Fruit fly (Drosophila melanogaster): Measurements from ENCODE around the gene CG32814.

The CG32814 gene

DNA sequence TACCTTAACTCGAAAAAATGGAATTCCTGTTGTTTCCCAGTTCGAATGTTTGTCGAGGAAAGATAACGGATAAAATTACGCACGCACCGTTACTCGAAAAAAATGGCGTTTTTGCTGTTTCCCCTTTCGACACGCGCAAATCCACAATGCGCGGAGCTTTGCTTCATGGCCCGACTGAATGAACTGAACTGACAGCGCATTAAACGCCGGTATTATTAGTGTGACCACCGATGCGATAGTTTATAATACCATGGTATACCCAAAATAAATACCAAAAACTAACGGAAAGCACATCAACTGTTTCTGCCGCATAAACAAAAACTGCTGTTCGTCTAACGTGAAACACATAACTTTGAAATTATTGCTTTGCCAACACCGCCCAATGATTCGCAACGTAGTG lies at the start of gene CG32814, which contains the start of the genes CG11638 and CG3021:
Gene CG32814 (minus strand): TSS at position 190 of the 400 bp plus-strand sequence.
Gene CG11638 (minus strand): TSS at position 193 of the 400 bp plus-strand sequence.
Gene CG3021 (plus strand): TSS at position 281 of the 400 bp plus-strand sequence.
- TF ChIP-seq unpg (GFP tag; optimal IDR thresholded peaks at IDR 0.05) (peak; percentile 14), tll (GFP tag; optimal IDR thresholded peaks at IDR 0.05) (no peak), CG12219 (GFP tag; optimal IDR thresholded peaks at IDR 0.05) (peak; percentile 9), CG8944 (GFP tag; optimal IDR thresholded peaks at IDR 0.05) (no peak), bab2 (GFP tag; optimal IDR thresholded peaks at IDR 0.05) (no peak), grn (GFP tag; optimal IDR thresholded peaks at IDR 0.05) (no peak), Elba2 (GFP tag; optimal IDR thresholded peaks at IDR 0.05) (no peak), usp (GFP tag; optimal IDR thresholded peaks at IDR 0.05) (no peak), CG4328 (GFP tag; optimal IDR thresholded peaks at IDR 0.05) (no peak), CG11247 (GFP tag; IDR thresholded peaks at IDR 0.05) (no peak), rib (GFP tag; IDR thresholded peaks at IDR 0.05) (no peak), kah (GFP tag; optimal IDR thresholded peaks at IDR 0.05) (no peak), Trl (optimal IDR thresholded peaks at IDR 0.05) (no peak), Trl (GFP tag; optimal IDR thresholded peaks at IDR 0.05) (no peak), CG31224 (GFP tag; IDR thresholded peaks at IDR 0.05) (no peak), CG5245 (GFP tag; optimal IDR thresholded peaks at IDR 0.05) (no peak), CG4820 (GFP tag; optimal IDR thresholded peaks at IDR 0.05) (no peak), her (GFP tag; optimal IDR thresholded peaks at IDR 0.05) (no peak), dmrt11E (tag; optimal IDR thresholded peaks at IDR 0.05) (no peak), CG6254 (GFP tag; optimal IDR thresholded peaks at IDR 0.05) (no peak), CG7987 (GFP tag; optimal IDR thresholded peaks at IDR 0.05) (peak; percentile 45), CG2678 (tag; optimal IDR thresholded peaks at IDR 0.05) (no peak), jumu (GFP tag; optimal IDR thresholded peaks at IDR 0.05) (no peak), Lim3 (GFP tag; IDR thresholded peaks at IDR 0.05) (no peak), CG18619 (GFP tag; optimal IDR thresholded peaks at IDR 0.05) (no peak), CG2712 (tag; optimal IDR thresholded peaks at IDR 0.05) (no peak), CG18011 (GFP tag; optimal IDR thresholded peaks at IDR 0.05) (no peak), CG6683 (GFP tag; optimal IDR thresholded peaks at IDR 0.05) (no peak), nerfin-1 (tag; optimal IDR thresholded peaks at IDR 0.05) (peak; percentile 41), fd64A (GFP tag; optimal IDR thresholded peaks at IDR 0.05) (peak; percentile 32), Eip74EF (GFP tag; optimal IDR thresholded peaks at IDR 0.05) (no peak), Hmr (GFP tag; optimal IDR thresholded peaks at IDR 0.05) (peak; percentile 24), Myb (GFP tag; optimal IDR thresholded peaks at IDR 0.05) (peak; percentile 60), CG10565 (GFP tag; optimal IDR thresholded peaks at IDR 0.05) (no peak), CG12942 (GFP tag; optimal IDR thresholded peaks at IDR 0.05) (no peak), CG3407 (GFP tag; optimal IDR thresholded peaks at IDR 0.05) (peak; percentile 11), Xrp1 (GFP tag; IDR thresholded peaks at IDR 0.05) (no peak), kay (GFP tag; optimal IDR thresholded peaks at IDR 0.05) (no peak), Fer1 (GFP tag; optimal IDR thresholded peaks at IDR 0.05) (peak; percentile 24), CG3163 (GFP tag; optimal IDR thresholded peaks at IDR 0.05) (no peak), nom (GFP tag; optimal IDR thresholded peaks at IDR 0.05) (no peak), CG10209 (GFP tag; optimal IDR thresholded peaks at IDR 0.05) (no peak), CG7357 (GFP tag; IDR thresholded peaks at IDR 0.05) (no peak), Dad (GFP tag; optimal IDR thresholded peaks at IDR 0.05) (no peak), bbx (GFP tag; IDR thresholded peaks at IDR 0.05; ENCODE audit: partially characterized antibody) (peak; percentile 48; the same call in 1 of the 2 replicates), Dbx (GFP tag; IDR thresholded peaks at IDR 0.05) (no peak), Jarid2 (GFP tag; optimal IDR thresholded peaks at IDR 0.05) (peak; percentile 86), psq (GFP tag; optimal IDR thresholded peaks at IDR 0.05) (no peak), row (GFP tag; IDR thresholded peaks at IDR 0.05) (no peak; the same call in 2 of the 3 replicates), CG1024 (GFP tag; IDR thresholded peaks at IDR 0.05) (no peak), CG16779 (GFP tag; IDR thresholded peaks at IDR 0.05) (no peak), sug (tag; optimal IDR thresholded peaks at IDR 0.05) (no peak)

Data from whole organism, embryonic.